Fruit fly (Drosophila melanogaster): Measurements from ENCODE around the gene Phf7.

Phf7 gene

dm6 chrX:20173464-20173995 lies 7.9 kb upstream of the Phf7 start, which contains the start of gene AnxB10 (continued):
- TF ChIP-seq CG13287 (GFP tag; IDR thresholded peaks at IDR 0.05; ENCODE audit: partially characterized antibody) (no peak), sd (tag; optimal IDR thresholded peaks at IDR 0.05) (no peak), tin (GFP tag; optimal IDR thresholded peaks at IDR 0.05) (peak; percentile 54), CG3847 (GFP tag; IDR thresholded peaks at IDR 0.05) (no peak), CG8359 (GFP tag; optimal IDR thresholded peaks at IDR 0.05; ENCODE audit: borderline replicate concordance) (no peak), CG8765 (GFP tag; IDR thresholded peaks at IDR 0.05) (no peak), NK7.1 (GFP tag; optimal IDR thresholded peaks at IDR 0.05) (no peak), Jarid2 (GFP tag; optimal IDR thresholded peaks at IDR 0.05) (peak; percentile 10), zfh2 (GFP tag; optimal IDR thresholded peaks at IDR 0.05) (peak; percentile 25), CG4820 (GFP tag; optimal IDR thresholded peaks at IDR 0.05) (peak; percentile 64), gfzf (GFP tag; optimal IDR thresholded peaks at IDR 0.05) (no peak), CG9215 (GFP tag; IDR thresholded peaks at IDR 0.05) (peak; percentile 29; the same call in 1 of the 2 replicates), Dek (tag; optimal IDR thresholded peaks at IDR 0.05) (peak; percentile 26), CG10959 (GFP tag; IDR thresholded peaks at IDR 0.05) (no peak), CG31388 (GFP tag; optimal IDR thresholded peaks at IDR 0.05) (no peak), CG1602 (GFP tag; optimal IDR thresholded peaks at IDR 0.05) (peak; percentile 27), Neu2 (GFP tag; optimal IDR thresholded peaks at IDR 0.05; ENCODE audit: borderline replicate concordance) (no peak), CoRest (tag; optimal IDR thresholded peaks at IDR 0.05) (peak; percentile 61), CG15601 (tag; optimal IDR thresholded peaks at IDR 0.05) (peak; percentile 7), h (optimal IDR thresholded peaks at IDR 0.05) (no peak), CG3726 (GFP tag; IDR thresholded peaks at IDR 0.05) (no peak), sug (tag; optimal IDR thresholded peaks at IDR 0.05) (peak; percentile 4), HLH54F (GFP tag; optimal IDR thresholded peaks at IDR 0.05) (peak; percentile 36), tna (GFP tag; IDR thresholded peaks at IDR 0.05; ENCODE audit: partially characterized antibody) (no peak), Fer1 (GFP tag; optimal IDR thresholded peaks at IDR 0.05) (peak; percentile 76), rib (GFP tag; IDR thresholded peaks at IDR 0.05) (no peak), CG8478 (optimal IDR thresholded peaks at IDR 0.05) (no peak), D19A (tag; optimal IDR thresholded peaks at IDR 0.05) (peak; percentile 56), CG6689 (GFP tag; IDR thresholded peaks at IDR 0.05) (peak; percentile 75), Gsc (GFP tag; IDR thresholded peaks at IDR 0.05) (no peak), CG6683 (GFP tag; optimal IDR thresholded peaks at IDR 0.05) (peak; percentile 23), gcm (GFP tag; optimal IDR thresholded peaks at IDR 0.05) (peak; percentile 1), odd (GFP tag; optimal IDR thresholded peaks at IDR 0.05) (no peak), corto (GFP tag; optimal IDR thresholded peaks at IDR 0.05) (peak; percentile 58), Meics (GFP tag; optimal IDR thresholded peaks at IDR 0.05) (peak; percentile 77), z (GFP tag; IDR thresholded peaks at IDR 0.05) (no peak), trh (GFP tag; optimal IDR thresholded peaks at IDR 0.05) (no peak), HHEX (GFP tag; optimal IDR thresholded peaks at IDR 0.05) (peak; percentile 68), Vsx1 (GFP tag; optimal IDR thresholded peaks at IDR 0.05) (no peak), repo (GFP tag; optimal IDR thresholded peaks at IDR 0.05) (peak; percentile 58), CG7745 (tag; optimal IDR thresholded peaks at IDR 0.05) (no peak), ci (GFP tag; IDR thresholded peaks at IDR 0.05) (no peak), Elba2 (GFP tag; optimal IDR thresholded peaks at IDR 0.05) (no peak), CG17361 (GFP tag; IDR thresholded peaks at IDR 0.05) (peak; percentile 81), CG16779 (GFP tag; IDR thresholded peaks at IDR 0.05) (no peak), crc (GFP tag; optimal IDR thresholded peaks at IDR 0.05) (no peak)
